Worm (Caenorhabditis elegans): Measurements from ENCODE around the gene atad-3.

- TF ChIP-seq flt-1 (GFP tag; IDR thresholded peaks at IDR 0.05): no peak
- no peak for TF ChIP-seq T22C8.4 (GFP tag; IDR thresholded peaks at IDR 0.05)
- TF ChIP-seq ztf-23 (GFP tag; IDR thresholded peaks at IDR 0.05): no peak
- TF ChIP-seq ref-1 (GFP tag; conservative IDR thresholded peaks at IDR 0.05): no peak
- TF ChIP-seq ztf-29 (GFP tag; IDR thresholded peaks at IDR 0.05): no peak
- no peak for TF ChIP-seq cog-1 (tag; optimal IDR thresholded peaks at IDR 0.05)
These were observed 1.6 kb upstream of the atad-3 start for ce11 chrII:10247154-10247553.

Measured in whole organism, midembryonic.